Worm (Caenorhabditis elegans) whole organism, L3 larva: Measurements from ENCODE around the gene srd-23.
"Not testable (repeated sequence)": the region's sequence is repeated elsewhere in the genome, so short reads cannot be mapped to it uniquely, and the experiment has no call there.

Source experiments
- ZK546.5 ChIP-seq: sonication (generic microtip); optimal IDR thresholded peaks from 2 replicates; lab custom pipeline; 2017; ENCODE audit warnings: missing biosample characterization, missing genetic modification characterization
- aly-2 ChIP-seq: fragments of 150-350 bp; optimal IDR thresholded peaks from 2 replicates; lab custom pipeline; 2014; ENCODE audit warnings: missing biosample characterization, missing genetic modification characterization
- ama-1 ChIP-seq: fragments of 150-350 bp; optimal IDR thresholded peaks from 2 replicates; lab custom pipeline; 2018
- ceh-16 ChIP-seq: sonication (generic microtip); optimal IDR thresholded peaks from 2 replicates; lab custom pipeline; 2017; ENCODE audit warnings: missing biosample characterization, missing genetic modification characterization
- ceh-28 ChIP-seq: fragments of 150-350 bp; optimal IDR thresholded peaks from 2 replicates; lab custom pipeline; 2014; ENCODE audit warnings: missing biosample characterization, missing genetic modification reagents, missing genetic modification characterization
- ceh-82 ChIP-seq: fragments of 150-350 bp; optimal IDR thresholded peaks from 2 replicates; lab custom pipeline; 2014; ENCODE audit warnings: missing biosample characterization, missing genetic modification characterization
- daf-12 ChIP-seq: fragments of 150-350 bp; optimal IDR thresholded peaks from 2 replicates; lab custom pipeline; 2014; ENCODE audit warnings: missing biosample characterization, missing genetic modification reagents, missing genetic modification characterization
- elt-1 ChIP-seq: fragments of 150-350 bp; optimal IDR thresholded peaks from 2 replicates; lab custom pipeline; 2014; ENCODE audit warnings: missing biosample characterization, missing genetic modification characterization
- elt-2 ChIP-seq: sonication (generic microtip); optimal IDR thresholded peaks from 2 replicates; lab custom pipeline; 2016; ENCODE audit warnings: missing genetic modification reagents, mild to moderate bottlenecking, missing genetic modification characterization, missing compliant biosample characterization
- elt-3 ChIP-seq, 3 experiments: fragments of 150-350 bp in 1 of 3; sonication (generic microtip) in 2 of 3; optimal IDR thresholded peaks; 2 replicates in 2 of 3; 4 replicates in 1 of 3; lab custom pipeline; 2014 to 2017; ENCODE audit warnings: missing biosample characterization in 3 of 3, missing genetic modification characterization in 3 of 3
- eor-1 ChIP-seq, 2 experiments: fragments of 150-350 bp; optimal IDR thresholded peaks; 2 replicates each; lab custom pipeline; 2014 to 2018; ENCODE audit warnings: missing biosample characterization in 2 of 2, missing genetic modification characterization in 2 of 2
- fkh-10 ChIP-seq: sonication (generic microtip); optimal IDR thresholded peaks from 2 replicates; lab custom pipeline; 2017; ENCODE audit warnings: missing biosample characterization, missing genetic modification reagents, missing genetic modification characterization
- fos-1 ChIP-seq: fragments of 150-350 bp; optimal IDR thresholded peaks from 2 replicates; lab custom pipeline; 2014; ENCODE audit warnings: missing biosample characterization, missing genetic modification characterization
- hmg-11 ChIP-seq: sonication (generic microtip); optimal IDR thresholded peaks from 2 replicates; lab custom pipeline; 2016; ENCODE audit warnings: missing genetic modification characterization, missing compliant biosample characterization
- jun-1 ChIP-seq: fragments of 150-350 bp; optimal IDR thresholded peaks from 2 replicates; lab custom pipeline; 2014; ENCODE audit warnings: missing biosample characterization, missing genetic modification reagents, missing genetic modification characterization
- lin-15B ChIP-seq: fragments of 150-350 bp; optimal IDR thresholded peaks from 2 replicates; lab custom pipeline; 2014; ENCODE audit warnings: missing biosample characterization, missing genetic modification characterization
- mdl-1 ChIP-seq: fragments of 150-350 bp; optimal IDR thresholded peaks from 2 replicates; lab custom pipeline; 2014; ENCODE audit warnings: missing biosample characterization, missing genetic modification characterization
- nfya-1 ChIP-seq: sonication (generic microtip); optimal IDR thresholded peaks from 2 replicates; lab custom pipeline; 2017; ENCODE audit warnings: missing genetic modification characterization, mild to moderate bottlenecking, missing compliant biosample characterization, antibody characterized with exemption, moderate library complexity; ENCODE audit not compliant: insufficient read depth
- nhr-11 ChIP-seq: fragments of 150-350 bp; optimal IDR thresholded peaks from 2 replicates; lab custom pipeline; 2014; ENCODE audit warnings: missing biosample characterization, missing genetic modification characterization
- nhr-12 ChIP-seq: fragments of 150-350 bp; optimal IDR thresholded peaks from 2 replicates; lab custom pipeline; 2014; ENCODE audit warnings: missing biosample characterization, missing genetic modification characterization
- nhr-237 ChIP-seq: fragments of 150-350 bp; optimal IDR thresholded peaks from 2 replicates; lab custom pipeline; 2014; ENCODE audit warnings: missing biosample characterization, missing genetic modification characterization
- nhr-25 ChIP-seq: sonication (generic microtip); optimal IDR thresholded peaks from 2 replicates; lab custom pipeline; 2017; ENCODE audit warnings: missing biosample characterization, missing genetic modification characterization
- nhr-28 ChIP-seq: fragments of 150-350 bp; optimal IDR thresholded peaks from 2 replicates; lab custom pipeline; 2014; ENCODE audit warnings: missing biosample characterization, missing genetic modification characterization
- nhr-67 ChIP-seq: fragments of 150-350 bp; optimal IDR thresholded peaks from 2 replicates; lab custom pipeline; 2014; ENCODE audit warnings: missing biosample characterization, missing genetic modification characterization
- nhr-76 ChIP-seq: fragments of 150-350 bp; sonication (generic microtip); optimal IDR thresholded peaks from 5 replicates; lab custom pipeline; 2014; ENCODE audit warnings: missing biosample characterization, missing genetic modification characterization
- nhr-77 ChIP-seq: fragments of 150-350 bp; optimal IDR thresholded peaks from 2 replicates; lab custom pipeline; 2014; ENCODE audit warnings: missing biosample characterization, missing genetic modification characterization
- pha-4 ChIP-seq: fragments of 150-350 bp; optimal IDR thresholded peaks from 2 replicates; lab custom pipeline; 2014; ENCODE audit warnings: missing biosample characterization, missing genetic modification reagents, missing genetic modification characterization
- pqm-1 ChIP-seq: fragments of 150-350 bp; optimal IDR thresholded peaks from 2 replicates; lab custom pipeline; 2017; ENCODE audit warnings: missing biosample characterization, missing genetic modification characterization, inconsistent platforms
- sea-2 ChIP-seq: fragments of 150-350 bp; sonication (generic microtip); optimal IDR thresholded peaks from 4 replicates; lab custom pipeline; 2014; ENCODE audit warnings: missing biosample characterization, missing genetic modification reagents, missing genetic modification characterization
- unc-39 ChIP-seq: sonication (generic microtip); optimal IDR thresholded peaks from 4 replicates; lab custom pipeline; 2017; ENCODE audit warnings: missing biosample characterization, missing genetic modification characterization
- unc-62 ChIP-seq: fragments of 150-350 bp; sonication (generic microtip); optimal IDR thresholded peaks from 4 replicates; lab custom pipeline; 2014; ENCODE audit warnings: missing biosample characterization, missing genetic modification reagents, missing genetic modification characterization
- zag-1 ChIP-seq: fragments of 150-350 bp; optimal IDR thresholded peaks from 2 replicates; lab custom pipeline; 2014; ENCODE audit warnings: missing biosample characterization, missing genetic modification characterization
- ztf-11 ChIP-seq: fragments of 150-350 bp; optimal IDR thresholded peaks from 2 replicates; lab custom pipeline; 2014; ENCODE audit warnings: missing biosample characterization, missing genetic modification characterization
- ztf-4 ChIP-seq: fragments of 150-350 bp; optimal IDR thresholded peaks from 2 replicates; lab custom pipeline; 2014; ENCODE audit warnings: missing biosample characterization, missing genetic modification characterization

srd-23 gene

DNA sequence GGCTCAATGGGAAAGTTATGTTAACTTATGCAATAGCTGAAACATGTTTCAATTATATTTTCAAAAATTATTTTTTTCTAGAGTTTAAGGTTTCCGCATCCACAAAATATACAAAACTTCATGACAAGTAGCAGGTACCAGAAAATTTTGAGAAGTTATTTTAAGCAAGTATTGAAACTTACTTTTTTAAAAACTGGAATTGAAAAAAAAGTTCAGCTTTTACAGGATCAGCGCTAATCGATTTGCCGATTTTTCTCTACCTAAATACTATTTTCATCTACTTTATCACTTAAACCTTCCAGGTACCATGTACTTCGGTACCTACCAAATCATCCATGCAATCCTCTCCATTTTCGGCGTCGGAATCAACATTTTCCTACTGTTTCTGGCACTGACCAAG, at the start of gene srd-23:
Gene srd-23 (plus strand): TSS at position 301 of the 400 bp plus-strand sequence.
- no peak for TF ChIP-seq nhr-12
- TF ChIP-seq, all 47 proteins: peak for 0

DNA sequence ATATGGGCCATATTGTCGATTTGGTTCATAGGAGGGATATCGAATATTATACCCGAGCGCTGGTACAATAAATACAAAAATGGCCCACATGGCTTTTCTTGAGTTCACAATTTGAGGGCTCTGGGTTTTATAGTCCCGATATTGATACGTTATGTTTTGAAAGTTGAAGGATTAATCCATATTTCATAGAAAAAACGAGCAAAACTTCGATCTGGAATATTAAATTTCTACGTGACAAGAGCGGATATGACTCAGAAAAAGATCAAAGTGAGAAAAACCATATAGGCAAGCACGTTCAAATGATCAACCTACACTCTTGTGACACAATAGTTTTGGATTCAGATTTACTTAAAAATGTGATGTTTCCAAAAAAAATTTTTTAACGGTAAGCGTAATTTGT, 48.0 kb upstream of the srd-23 start, which contains the start of gene col-135:
Gene col-135 (minus strand): TSS at position 101 of the 400 bp plus-strand sequence.
- TF ChIP-seq daf-12 (tag; lab: Kevin White, UChicago) (no peak), sea-2 (GFP tag; lab: Kevin White, UChicago) (no peak), ztf-11 (no peak), nfya-1 (tag; lab: Kevin White, UChicago) (no peak), fos-1 (tag; lab: Kevin White, UChicago) (no peak), ceh-16 (no peak), nhr-77 (tag; lab: Kevin White, UChicago) (no peak), aly-2 (tag; lab: Kevin White, UChicago) (no peak), nhr-237 (tag; lab: Kevin White, UChicago) (no peak), pha-4 (tag; lab: Kevin White, UChicago) (no peak), nhr-76 (tag; lab: Kevin White, UChicago) (no peak), elt-1 (tag; lab: Kevin White, UChicago) (no peak), ztf-4 (no peak)

ce11 chrIV:15133899-15134298, 45.8 kb upstream of the srd-23 start, which contains the start of gene M199.8:
TSS of gene M199.8 (minus strand) at chrIV:15133999.
- not testable (repeated sequence) for TF ChIP-seq elt-2, hmg-11, daf-12 (tag; lab: Kevin White, UChicago)

ce11 chrIV:15140832-15141231, 38.9 kb upstream of the srd-23 start, which contains the start of gene srg-51:
TSS of gene srg-51 (minus strand) at chrIV:15140932.
- TF ChIP-seq ceh-82 (no peak), pqm-1 (tag; lab: Kevin White, UChicago) (no peak), nhr-28 (tag; lab: Kevin White, UChicago) (no peak), aly-2 (tag; lab: Kevin White, UChicago) (no peak), ZK546.5 (no peak), nhr-237 (tag; lab: Kevin White, UChicago) (no peak), jun-1 (tag; lab: Kevin White, UChicago) (no peak), nhr-67 (tag; lab: Kevin White, UChicago) (no peak), ama-1 (lab: Kevin White, UChicago) (no peak), unc-62 (no peak), ztf-4 (no peak), elt-3 (tag; optimal IDR thresholded peaks at IDR 0.05; lab: Kevin White, UChicago) (no peak), elt-1 (tag; lab: Kevin White, UChicago) (no peak), ceh-28 (tag; lab: Kevin White, UChicago) (no peak), unc-39 (no peak)

DNA sequence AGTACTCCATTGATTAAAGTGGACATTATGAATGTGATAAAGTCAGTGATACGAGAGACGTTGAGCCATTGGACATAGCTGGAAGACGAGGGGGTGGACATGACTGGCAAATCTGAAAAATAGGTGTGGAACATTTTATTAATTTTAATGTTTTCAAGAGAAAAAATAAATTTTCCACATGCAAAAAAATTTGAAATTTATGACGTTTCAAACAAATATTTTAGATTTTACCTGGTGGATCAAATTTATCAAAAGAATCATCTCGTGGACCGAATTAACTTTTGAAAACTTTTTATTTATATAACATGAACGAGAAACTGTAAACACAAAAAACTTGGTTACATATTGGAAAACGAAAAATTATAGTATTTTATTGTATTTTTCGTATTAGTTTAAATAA, 32.6 kb upstream of the srd-23 start, which contains the start of gene str-78:
Gene str-78 (minus strand): TSS at position 101 of the 400 bp plus-strand sequence.
- TF ChIP-seq pha-4 (tag; lab: Kevin White, UChicago) (no peak), ceh-28 (tag; lab: Kevin White, UChicago) (no peak), zag-1 (tag; lab: Kevin White, UChicago) (no peak), fkh-10 (no peak), ztf-11 (no peak), nhr-25 (tag; lab: Kevin White, UChicago) (no peak), mdl-1 (no peak), nhr-11 (tag; lab: Kevin White, UChicago) (no peak), lin-15B (tag; lab: Kevin White, UChicago) (no peak), unc-39 (no peak), elt-3 (tag; optimal IDR thresholded peaks at IDR 0.05; lab: Kevin White, UChicago) (no peak), nhr-77 (tag; lab: Kevin White, UChicago) (no peak), fos-1 (tag; lab: Kevin White, UChicago) (no peak), eor-1 (tag; optimal IDR thresholded peaks at IDR 0.05; lab: Kevin White, UChicago) (no peak), nhr-237 (tag; lab: Kevin White, UChicago) (no peak)
